Worm (Caenorhabditis elegans) whole organism, L3 larva: Measurements from ENCODE around the gene trr-1.

Experiments
- egl-27 ChIP-seq: sonication (generic microtip); optimal IDR thresholded peaks from 4 replicates; lab custom pipeline; 2017; ENCODE audit warnings: missing biosample characterization, missing genetic modification reagents, missing genetic modification characterization
- mml-1 ChIP-seq: fragments of 150-350 bp; sonication (generic microtip); optimal IDR thresholded peaks from 3 replicates; lab custom pipeline; 2014; ENCODE audit warnings: missing biosample characterization, missing genetic modification characterization
- nfya-1 ChIP-seq: sonication (generic microtip); optimal IDR thresholded peaks from 2 replicates; lab custom pipeline; 2017; ENCODE audit warnings: missing genetic modification characterization, mild to moderate bottlenecking, missing compliant biosample characterization, antibody characterized with exemption, moderate library complexity; ENCODE audit not compliant: insufficient read depth
- nhr-76 ChIP-seq: fragments of 150-350 bp; sonication (generic microtip); optimal IDR thresholded peaks from 5 replicates; lab custom pipeline; 2014; ENCODE audit warnings: missing biosample characterization, missing genetic modification characterization

DNA sequence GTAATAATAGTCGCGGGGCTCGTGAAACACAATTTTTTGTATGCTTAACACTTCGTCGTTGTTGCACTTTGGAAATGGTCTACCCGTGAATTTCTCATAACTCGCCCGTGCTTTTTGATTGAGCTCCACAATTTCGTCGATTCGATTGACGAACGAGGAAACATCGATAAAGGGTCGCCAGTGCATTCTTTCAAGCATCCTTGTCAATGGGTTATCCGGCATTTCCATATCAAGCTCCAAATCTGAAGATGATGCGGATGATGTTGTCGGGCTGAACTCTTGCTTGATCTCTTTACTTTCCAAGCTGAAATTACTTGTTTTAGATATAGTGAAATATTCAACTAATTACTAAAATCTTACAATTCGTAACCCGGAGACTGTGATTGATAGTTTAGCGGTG is 47.8 kb downstream of the trr-1 start:
- TF ChIP-seq nfya-1 (tag; lab: Kevin White, UChicago): no peak
- no peak for TF ChIP-seq nhr-76 (tag; lab: Kevin White, UChicago)
- no peak for TF ChIP-seq egl-27 (tag; lab: Kevin White, UChicago)
- TF ChIP-seq mml-1 (tag; lab: Kevin White, UChicago): no peak
